Worm (Caenorhabditis elegans): ENCODE results near the gene cyp-25A4.

DNA sequence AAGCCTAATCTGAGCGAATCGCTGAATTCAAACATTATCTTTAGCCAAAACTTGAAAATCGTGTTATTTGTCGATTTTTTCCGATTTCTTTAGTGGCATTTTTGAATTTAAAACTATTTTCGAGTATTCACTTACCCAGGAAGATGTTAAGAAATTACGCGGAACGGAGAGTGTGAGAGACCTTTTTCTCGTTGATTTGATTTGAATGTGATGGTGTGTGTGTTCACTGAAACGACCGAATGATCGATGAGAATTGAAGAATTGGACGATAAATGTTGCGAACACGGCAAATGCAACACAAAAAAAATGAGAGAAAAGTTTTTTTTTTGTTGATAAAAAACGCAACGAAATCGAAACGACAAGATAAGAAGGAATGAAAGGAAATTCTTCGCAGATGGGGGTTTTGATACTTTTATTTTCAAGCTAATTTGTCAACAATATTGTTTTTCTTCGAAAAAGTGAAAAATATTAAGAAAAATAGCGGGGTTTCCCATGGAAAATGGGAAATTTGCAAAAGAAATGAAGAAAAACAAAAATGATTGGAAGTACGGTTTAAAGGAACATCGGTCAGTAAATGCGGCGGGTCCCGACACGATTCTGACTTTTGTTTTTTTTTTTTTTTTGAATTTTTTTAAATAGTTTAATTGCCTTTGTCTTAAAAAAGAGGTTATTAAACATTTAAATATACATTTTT is 51.5 kb downstream of the cyp-25A4 start, which contains the start of gene mtm-3:
- TF ChIP-seq him-1 (tag; optimal IDR thresholded peaks at IDR 0.05), result no peak
- no peak for TF ChIP-seq W03F9.2 (tag; optimal IDR thresholded peaks at IDR 0.05)
- TF ChIP-seq dao-5 (tag; optimal IDR thresholded peaks at IDR 0.05), result no peak
